Worm (Caenorhabditis elegans): Measurements from ENCODE around the gene F54F11.1.

The F54F11.1 gene

ce11 chrII:13503653-13504052, at the start of gene F54F11.1:
TSS of gene F54F11.1 (plus strand) at chrII:13503953.
- TF ChIP-seq isw-1 (GFP tag; IDR thresholded peaks at IDR 0.05) (no peak), hlh-4 (tag; optimal IDR thresholded peaks at IDR 0.05) (no peak), unc-86 (tag; optimal IDR thresholded peaks at IDR 0.05) (peak; percentile 39)

- no peak for TF ChIP-seq zip-4 (GFP tag; optimal IDR thresholded peaks at IDR 0.05)
- TF ChIP-seq lin-35 (GFP tag; optimal IDR thresholded peaks at IDR 0.05) = no peak
- TF ChIP-seq skn-1 (tag; optimal IDR thresholded peaks at IDR 0.05) = no peak
- no peak for TF ChIP-seq zag-1 (tag; optimal IDR thresholded peaks at IDR 0.05)
- no peak for TF ChIP-seq nhr-85 (tag)
- TF ChIP-seq fkh-4 (tag; optimal IDR thresholded peaks at IDR 0.05; ENCODE audit: borderline replicate concordance) = no peak
Measured at ce11 chrII:13454839-13455238, 48.9 kb upstream of the F54F11.1 start.

ce11 chrII:13456622-13457021, 47.1 kb upstream of the F54F11.1 start:
- TF ChIP-seq mdl-1 (tag; optimal IDR thresholded peaks at IDR 0.05) (peak in 1 of 2 experiments; percentile 22), lin-14 (GFP tag; optimal IDR thresholded peaks at IDR 0.05) (peak; percentile 83), tbx-2 (tag; optimal IDR thresholded peaks at IDR 0.05) (peak; percentile 13), swsn-7 (tag; optimal IDR thresholded peaks at IDR 0.05) (peak; percentile 22), hlh-4 (tag; optimal IDR thresholded peaks at IDR 0.05) (no peak), unc-30 (tag; optimal IDR thresholded peaks at IDR 0.05) (no peak), lin-35 (GFP tag; optimal IDR thresholded peaks at IDR 0.05) (peak in 1 of 2 experiments; percentile 10), nhr-77 (tag; optimal IDR thresholded peaks at IDR 0.05) (peak; percentile 6), mep-1 (tag; optimal IDR thresholded peaks at IDR 0.05) (peak; percentile 3), fos-1 (tag; optimal IDR thresholded peaks at IDR 0.05) (no peak), mef-2 (tag; optimal IDR thresholded peaks at IDR 0.05) (no peak), isw-1 (GFP tag; IDR thresholded peaks at IDR 0.05) (no peak), nhr-19 (GFP tag; conservative IDR thresholded peaks at IDR 0.05) (peak; percentile 18; the same call in 1 of the 2 replicates), nhr-237 (tag; optimal IDR thresholded peaks at IDR 0.05) (no peak), nhr-20 (tag; optimal IDR thresholded peaks at IDR 0.05) (peak; percentile 21), pag-3 (tag; optimal IDR thresholded peaks at IDR 0.05; ENCODE audit: borderline replicate concordance, insufficient read depth) (no peak), unc-86 (tag; optimal IDR thresholded peaks at IDR 0.05) (no peak), nhr-12 (tag; optimal IDR thresholded peaks at IDR 0.05) (no peak), snu-23 (GFP tag; optimal IDR thresholded peaks at IDR 0.05) (peak; percentile 51), unc-62 (GFP tag; optimal IDR thresholded peaks at IDR 0.05) (no peak), fkh-10 (GFP tag; optimal IDR thresholded peaks at IDR 0.05) (no peak), skn-1 (tag; optimal IDR thresholded peaks at IDR 0.05) (peak; percentile 14), fkh-8 (tag; optimal IDR thresholded peaks at IDR 0.05) (no peak)

- TF ChIP-seq blmp-1 (tag; optimal IDR thresholded peaks at IDR 0.05) (peak; percentile 50), nhr-85 (tag) (peak; percentile 89), elt-2 (tag; optimal IDR thresholded peaks at IDR 0.05) (peak; percentile 56), lir-3 (tag; optimal IDR thresholded peaks at IDR 0.05; ENCODE audit: poor library complexity) (no peak), lin-13 (GFP tag; optimal IDR thresholded peaks at IDR 0.05) (peak; percentile 44), sptf-1 (tag; optimal IDR thresholded peaks at IDR 0.05) (no peak), xbp-1 (tag; optimal IDR thresholded peaks at IDR 0.05) (peak; percentile 60), lin-35 (GFP tag; optimal IDR thresholded peaks at IDR 0.05) (peak; percentile 39 to 70), snu-23 (GFP tag; optimal IDR thresholded peaks at IDR 0.05) (peak; percentile 82), dsc-1 (tag; optimal IDR thresholded peaks at IDR 0.05) (peak; percentile 57), lsy-2 (tag; optimal IDR thresholded peaks at IDR 0.05) (peak; percentile 73 to 79), unc-62 (GFP tag; optimal IDR thresholded peaks at IDR 0.05) (no peak), pax-3 (tag; optimal IDR thresholded peaks at IDR 0.05) (no peak), nhr-237 (tag; optimal IDR thresholded peaks at IDR 0.05) (no peak), hlh-4 (tag; optimal IDR thresholded peaks at IDR 0.05) (no peak), aha-1 (tag; optimal IDR thresholded peaks at IDR 0.05) (no peak), ets-5 (GFP tag; IDR thresholded peaks at IDR 0.05) (no peak), fkh-8 (tag; optimal IDR thresholded peaks at IDR 0.05) (no peak), tbx-2 (tag; optimal IDR thresholded peaks at IDR 0.05) (peak; percentile 79), unc-98 (GFP tag; IDR thresholded peaks at IDR 0.05) (no peak), jun-1 (tag; optimal IDR thresholded peaks at IDR 0.05) (peak; percentile 13), ceh-82 (tag; optimal IDR thresholded peaks at IDR 0.05) (peak in 2 of 3 experiments; percentile 20 to 37), hpl-2 (GFP tag; optimal IDR thresholded peaks at IDR 0.05) (no peak), irx-1 (tag; optimal IDR thresholded peaks at IDR 0.05) (peak; percentile 69), mdl-1 (tag; optimal IDR thresholded peaks at IDR 0.05) (no peak), ceh-63 (GFP tag; optimal IDR thresholded peaks at IDR 0.05) (no peak), pqm-1 (tag; optimal IDR thresholded peaks at IDR 0.05) (no peak)
Measured at ce11 chrII:13460592-13461395, 43.0 kb upstream of the F54F11.1 start, which contains the start of gene pqn-27. TSS of gene pqn-27 (minus strand) at chrII:13460642.
